Fruit fly (Drosophila melanogaster): ENCODE measurements around the gene cal1.

dm6 chr3R:17065018-17065784, 22.9 kb upstream of the cal1 start:
- peak; percentile 25 for TF ChIP-seq CG17186 (GFP tag; optimal IDR thresholded peaks at IDR 0.05)
- no peak for TF ChIP-seq usp (GFP tag; optimal IDR thresholded peaks at IDR 0.05)
- TF ChIP-seq Fer2 (tag; optimal IDR thresholded peaks at IDR 0.05), result peak; percentile 78
- peak in 1 of 2 experiments; percentile 87 for TF ChIP-seq Hr78 (GFP tag; optimal IDR thresholded peaks at IDR 0.05)
- peak; percentile 80 for TF ChIP-seq dati (GFP tag; IDR thresholded peaks at IDR 0.05)
- TF ChIP-seq danr (GFP tag; IDR thresholded peaks at IDR 0.05), result peak; percentile 82
- peak; percentile 77 for TF ChIP-seq onecut (GFP tag; IDR thresholded peaks at IDR 0.05)
- peak; percentile 76 for TF ChIP-seq Gug (GFP tag; IDR thresholded peaks at IDR 0.05)

Measured in whole organism, embryonic.